Worm (Caenorhabditis elegans): ENCODE measurements around the gene mog-1.

mog-1 gene

ce11 chrIII:9956665-9957401 lies 818 bp upstream of the mog-1 start, which contains the start of gene alx-1 (continued):
- peak; percentile 58 for TF ChIP-seq mxl-3 (GFP tag; optimal IDR thresholded peaks at IDR 0.05)
- no peak for TF ChIP-seq nhr-111 (GFP tag; optimal IDR thresholded peaks at IDR 0.05)
- no peak for TF ChIP-seq mdt-29 (GFP tag; IDR thresholded peaks at IDR 0.05)
- TF ChIP-seq D1046.2 (GFP tag; IDR thresholded peaks at IDR 0.05) = no peak
- TF ChIP-seq ceh-20 (GFP tag; IDR thresholded peaks at IDR 0.05) = no peak
- no peak for TF ChIP-seq daf-8 (GFP tag; IDR thresholded peaks at IDR 0.05)
- TF ChIP-seq zfp-2 (tag; optimal IDR thresholded peaks at IDR 0.05) = no peak
- no peak for TF ChIP-seq dmd-8 (GFP tag; IDR thresholded peaks at IDR 0.05)
- no peak for TF ChIP-seq madf-5 (GFP tag; IDR thresholded peaks at IDR 0.05)
- TF ChIP-seq Y105C5A.15 (GFP tag; IDR thresholded peaks at IDR 0.05) = no peak
- no peak for TF ChIP-seq F49E8.2 (tag; optimal IDR thresholded peaks at IDR 0.05; ENCODE audit: borderline replicate concordance)
- peak; percentile 23 for TF ChIP-seq hlh-11 (tag; optimal IDR thresholded peaks at IDR 0.05)
- no peak for TF ChIP-seq mxl-2 (GFP tag; conservative IDR thresholded peaks at IDR 0.05)
- no peak for TF ChIP-seq ZK546.5 (tag; optimal IDR thresholded peaks at IDR 0.05)
- TF ChIP-seq lsy-2 (tag; optimal IDR thresholded peaks at IDR 0.05) = no peak
- peak; percentile 62 for TF ChIP-seq pqm-1 (tag; optimal IDR thresholded peaks at IDR 0.05)
- no peak for TF ChIP-seq nhr-10 (tag; optimal IDR thresholded peaks at IDR 0.05)
- TF ChIP-seq nhr-77 (tag; optimal IDR thresholded peaks at IDR 0.05) = no peak
- TF ChIP-seq fos-1 (tag; optimal IDR thresholded peaks at IDR 0.05) = no peak
- no peak for TF ChIP-seq ceh-28 (tag; optimal IDR thresholded peaks at IDR 0.05)
- TF ChIP-seq dve-1 (tag; optimal IDR thresholded peaks at IDR 0.05; ENCODE audit: insufficient read depth) = peak; percentile 31
- no peak for TF ChIP-seq Y75B8A.6 (GFP tag; IDR thresholded peaks at IDR 0.05)
- no peak for TF ChIP-seq Y48G9A.11 (GFP tag; IDR thresholded peaks at IDR 0.05)
- TF ChIP-seq lin-13 (GFP tag; optimal IDR thresholded peaks at IDR 0.05) = no peak
- no peak for TF ChIP-seq ztf-7 (tag; optimal IDR thresholded peaks at IDR 0.05)
- TF ChIP-seq mep-1 (tag; optimal IDR thresholded peaks at IDR 0.05) = no peak
- no peak for TF ChIP-seq madf-9 (GFP tag; conservative IDR thresholded peaks at IDR 0.05)
- TF ChIP-seq lin-29 (GFP tag; IDR thresholded peaks at IDR 0.05) = no peak
- TF ChIP-seq mdl-1 (tag; optimal IDR thresholded peaks at IDR 0.05) = no peak
- TF ChIP-seq nhr-48 (tag; optimal IDR thresholded peaks at IDR 0.05) = no peak
- no peak for TF ChIP-seq lin-15B (tag; optimal IDR thresholded peaks at IDR 0.05)
- no peak for TF ChIP-seq F26F4.8 (GFP tag; conservative IDR thresholded peaks at IDR 0.05)
- no peak for TF ChIP-seq dmd-9 (GFP tag; IDR thresholded peaks at IDR 0.05)
- TF ChIP-seq snpc-4 (tag; optimal IDR thresholded peaks at IDR 0.05) = no peak
- TF ChIP-seq unc-62 (GFP tag; optimal IDR thresholded peaks at IDR 0.05 in 1 of 2) = peak in 1 of 2 experiments; percentile 63
- TF ChIP-seq unc-62 (tag; optimal IDR thresholded peaks at IDR 0.05) = no peak
- peak; percentile 35 for TF ChIP-seq nhr-6 (tag; optimal IDR thresholded peaks at IDR 0.05)
- no peak for TF ChIP-seq daf-12 (tag; optimal IDR thresholded peaks at IDR 0.05)
- TF ChIP-seq nhr-42 (GFP tag; IDR thresholded peaks at IDR 0.05) = no peak
- TF ChIP-seq nhr-11 (tag; optimal IDR thresholded peaks at IDR 0.05) = no peak
- no peak for TF ChIP-seq duxl-1 (tag; optimal IDR thresholded peaks at IDR 0.05; ENCODE audit: poor library complexity)
- TF ChIP-seq zip-2 (tag; optimal IDR thresholded peaks at IDR 0.05) = no peak
- no peak for TF ChIP-seq daf-19 (GFP tag; conservative IDR thresholded peaks at IDR 0.05)
- no peak for TF ChIP-seq ceh-62 (tag; optimal IDR thresholded peaks at IDR 0.05)
- TF ChIP-seq zag-1 (tag; optimal IDR thresholded peaks at IDR 0.05) = no peak
- no peak for TF ChIP-seq ces-1 (GFP tag; optimal IDR thresholded peaks at IDR 0.05)
- no peak for TF ChIP-seq cey-2 (tag; optimal IDR thresholded peaks at IDR 0.05; ENCODE audit: borderline replicate concordance, insufficient read depth)
- no peak for TF ChIP-seq hmg-1.1 (GFP tag; IDR thresholded peaks at IDR 0.05)
- peak; percentile 19 for TF ChIP-seq jun-1 (tag; optimal IDR thresholded peaks at IDR 0.05)
- TF ChIP-seq nhr-76 (tag; optimal IDR thresholded peaks at IDR 0.05) = no peak
- TF ChIP-seq dpl-1 (GFP tag; optimal IDR thresholded peaks at IDR 0.05) = no peak
- TF ChIP-seq T26A8.4 (GFP tag; IDR thresholded peaks at IDR 0.05) = no peak
